Worm (Caenorhabditis elegans) whole organism, L4 larva: Measurements from ENCODE around the gene C06E7.88.

Experiments
- F10B5.3 ChIP-seq: sonication (generic microtip); optimal IDR thresholded peaks from 2 replicates; lab custom pipeline; 2016; ENCODE audit warnings: mild to moderate bottlenecking, missing genetic modification characterization, missing compliant biosample characterization
- F44E2.7 ChIP-seq: fragments of 200-800 bp; sonication (Bioruptor generic); IDR thresholded peaks from 2 replicates; pipeline ENCODE4 v2.1.2; 2022; ENCODE audit warnings: missing genetic modification characterization, missing compliant biosample characterization
- F49E8.2 ChIP-seq: sonication (generic microtip); optimal IDR thresholded peaks from 2 replicates; lab custom pipeline; 2016; ENCODE audit warnings: missing compliant biosample characterization, mild to moderate bottlenecking, missing genetic modification characterization, borderline replicate concordance
- Y105C5A.15 ChIP-seq: fragments of 200-800 bp; sonication (Bioruptor generic); IDR thresholded peaks from 2 replicates; pipeline ENCODE4 v1.3.6; 2022; ENCODE audit warnings: missing genetic modification characterization, missing compliant biosample characterization
- ZK337.2 ChIP-seq: fragments of 200-800 bp; sonication (Bioruptor generic); IDR thresholded peaks from 2 replicates; pipeline ENCODE4 v1.3.6; 2022; ENCODE audit warnings: missing genetic modification reagents, missing genetic modification characterization, missing compliant biosample characterization
- aha-1 ChIP-seq: fragments of 150-350 bp; peaks from one replicate; lab custom pipeline; 2014; ENCODE audit warnings: missing biosample characterization, missing genetic modification characterization
- attf-4 ChIP-seq: sonication (generic microtip); optimal IDR thresholded peaks from 3 replicates; lab custom pipeline; 2017; ENCODE audit warnings: missing biosample characterization, missing genetic modification characterization
- ceh-82 ChIP-seq: sonication (generic microtip); optimal IDR thresholded peaks from 2 replicates; lab custom pipeline; 2017; ENCODE audit warnings: missing biosample characterization, missing genetic modification characterization
- ces-1 ChIP-seq: fragments of 150-350 bp; sonication (generic microtip); optimal IDR thresholded peaks from 4 replicates; lab custom pipeline; 2014; ENCODE audit warnings: missing biosample characterization, missing genetic modification reagents, missing genetic modification characterization
- daf-12 ChIP-seq: fragments of 150-350 bp; optimal IDR thresholded peaks from 2 replicates; lab custom pipeline; 2014; ENCODE audit warnings: missing biosample characterization, missing genetic modification reagents, missing genetic modification characterization
- daf-16 ChIP-seq, 3 experiments: sonication (generic microtip); optimal IDR thresholded peaks; 2 replicates each; lab custom pipeline; 2016 to 2017; ENCODE audit warnings: missing genetic modification characterization in 3 of 3, missing genetic modification reagents in 3 of 3, mild to moderate bottlenecking in 2 of 3, missing compliant biosample characterization in 2 of 3, missing biosample characterization in 1 of 3, moderate library complexity in 1 of 3
- daf-8 ChIP-seq: fragments of 200-800 bp; sonication (Bioruptor generic); IDR thresholded peaks from 2 replicates; pipeline ENCODE4 v1.3.6; 2022; ENCODE audit warnings: missing genetic modification characterization, missing compliant biosample characterization
- dpl-1 ChIP-seq: fragments of 150-350 bp; optimal IDR thresholded peaks from 2 replicates; lab custom pipeline; 2014; ENCODE audit warnings: missing biosample characterization, missing genetic modification reagents, missing genetic modification characterization
- dve-1 ChIP-seq: sonication (generic microtip); optimal IDR thresholded peaks from 2 replicates; lab custom pipeline; 2017; ENCODE audit warnings: antibody characterized with exemption, mild to moderate bottlenecking, missing genetic modification characterization, missing compliant biosample characterization; ENCODE audit not compliant: insufficient read depth
- fkh-10 ChIP-seq: fragments of 150-350 bp; optimal IDR thresholded peaks from 2 replicates; lab custom pipeline; 2014; ENCODE audit warnings: missing biosample characterization, missing genetic modification reagents, missing genetic modification characterization
- fos-1 ChIP-seq: fragments of 150-350 bp; optimal IDR thresholded peaks from 2 replicates; lab custom pipeline; 2014; ENCODE audit warnings: missing biosample characterization, missing genetic modification characterization
- hif-1 ChIP-seq, 2 experiments: sonication (generic microtip); optimal IDR thresholded peaks; 2 replicates each; lab custom pipeline; 2016 to 2017; ENCODE audit warnings: missing compliant biosample characterization in 2 of 2, missing genetic modification characterization in 2 of 2, missing genetic modification reagents in 2 of 2, missing genotype in 2 of 2, mild to moderate bottlenecking in 1 of 2
- hlh-30 ChIP-seq: sonication (generic microtip); optimal IDR thresholded peaks from 2 replicates; lab custom pipeline; 2017; ENCODE audit warnings: antibody characterized with exemption, mild to moderate bottlenecking, missing genetic modification characterization, missing compliant biosample characterization; ENCODE audit not compliant: insufficient read depth
- jun-1 ChIP-seq: fragments of 150-350 bp; optimal IDR thresholded peaks from 2 replicates; lab custom pipeline; 2014; ENCODE audit warnings: missing biosample characterization, missing genetic modification reagents, missing genetic modification characterization
- lin-13 ChIP-seq: fragments of 150-350 bp; optimal IDR thresholded peaks from 2 replicates; lab custom pipeline; 2014; ENCODE audit warnings: missing biosample characterization, missing genetic modification reagents, missing genetic modification characterization
- lin-15B ChIP-seq: fragments of 150-350 bp; sonication (generic microtip); optimal IDR thresholded peaks from 3 replicates; lab custom pipeline; 2014; ENCODE audit warnings: missing biosample characterization, missing genetic modification characterization
- mxl-2 ChIP-seq: fragments of 200-800 bp; sonication (Bioruptor generic); conservative IDR thresholded peaks from 2 replicates; pipeline ENCODE4 v1.3.6; 2022; ENCODE audit warnings: missing genetic modification reagents, missing genetic modification characterization, missing compliant biosample characterization
- nhr-28 ChIP-seq: fragments of 150-350 bp; optimal IDR thresholded peaks from 2 replicates; lab custom pipeline; 2014; ENCODE audit warnings: missing biosample characterization, missing genetic modification characterization
- nhr-41 ChIP-seq: fragments of 200-800 bp; sonication (Bioruptor generic); IDR thresholded peaks from 2 replicates; pipeline ENCODE4 v1.3.6; 2022; ENCODE audit warnings: missing genetic modification reagents, missing genetic modification characterization, missing compliant biosample characterization
- nhr-76 ChIP-seq: fragments of 150-350 bp; optimal IDR thresholded peaks from 2 replicates; lab custom pipeline; 2014; ENCODE audit warnings: missing biosample characterization, missing genetic modification characterization
- nhr-77 ChIP-seq: fragments of 150-350 bp; optimal IDR thresholded peaks from 2 replicates; lab custom pipeline; 2014; ENCODE audit warnings: missing biosample characterization, missing genetic modification characterization
- sdz-12 ChIP-seq: fragments of 200-800 bp; sonication (Bioruptor generic); optimal IDR thresholded peaks from 2 replicates; lab custom pipeline; 2018; ENCODE audit warnings: mild to moderate bottlenecking, missing genetic modification characterization, missing compliant biosample characterization
- skn-1 ChIP-seq: fragments of 150-350 bp; optimal IDR thresholded peaks from 2 replicates; lab custom pipeline; 2014; ENCODE audit warnings: missing biosample characterization, missing genetic modification characterization
- snpc-1.2 ChIP-seq: fragments of 200-800 bp; sonication (Bioruptor generic); IDR thresholded peaks from 2 replicates; pipeline ENCODE4 v1.3.6; 2022; ENCODE audit warnings: missing genetic modification reagents, missing genetic modification characterization, missing compliant biosample characterization
- spr-1 ChIP-seq: sonication (generic microtip); optimal IDR thresholded peaks from 2 replicates; lab custom pipeline; 2016; ENCODE audit warnings: mild to moderate bottlenecking, missing genetic modification characterization, missing compliant biosample characterization
- spr-3 ChIP-seq: fragments of 200-800 bp; sonication (Bioruptor generic); optimal IDR thresholded peaks from 2 replicates; lab custom pipeline; 2018; ENCODE audit warnings: mild to moderate bottlenecking, missing genetic modification characterization, missing compliant biosample characterization
- tag-97 ChIP-seq: fragments of 200-800 bp; sonication (Bioruptor generic); IDR thresholded peaks from 2 replicates; pipeline ENCODE4 v1.3.6; 2022; ENCODE audit warnings: missing genetic modification characterization, missing compliant biosample characterization
- tra-1 ChIP-seq: fragments of 200-800 bp; sonication (Bioruptor generic); IDR thresholded peaks from 2 replicates; pipeline ENCODE4 v1.3.6; 2022; ENCODE audit warnings: missing genetic modification reagents, missing genetic modification characterization, missing compliant biosample characterization
- unc-130 ChIP-seq: sonication (generic microtip); optimal IDR thresholded peaks from 2 replicates; lab custom pipeline; 2016; ENCODE audit warnings: missing genetic modification reagents, missing genetic modification characterization, missing compliant biosample characterization
- unc-62 ChIP-seq, 3 experiments: fragments of 150-350 bp in 1 of 3; sonication (generic microtip); optimal IDR thresholded peaks in 2 of 3; peaks in 1 of 3; 1 replicate in 1 of 3; 2 replicates in 2 of 3; lab custom pipeline; 2014 to 2017; ENCODE audit warnings: missing biosample characterization in 3 of 3, missing genetic modification characterization in 3 of 3, missing genetic modification reagents in 3 of 3, missing genotype in 1 of 3
- zfp-2 ChIP-seq: sonication (generic microtip); optimal IDR thresholded peaks from 2 replicates; lab custom pipeline; 2016; ENCODE audit warnings: mild to moderate bottlenecking, missing genetic modification characterization, missing compliant biosample characterization
- ztf-11 ChIP-seq: fragments of 150-350 bp; optimal IDR thresholded peaks from 2 replicates; lab custom pipeline; 2014; ENCODE audit warnings: missing biosample characterization, missing genetic modification characterization

C06E7.88 gene

ce11 chrIV:5867189-5867588 lies at the start of gene C06E7.88:
TSS of gene C06E7.88 (minus strand) at chrIV:5867289.
- no peak for TF ChIP-seq ztf-11 (tag; lab: Kevin White, UChicago)
- no peak for TF ChIP-seq jun-1
- TF ChIP-seq nhr-28 (tag; lab: Kevin White, UChicago), result no peak
- no peak for TF ChIP-seq ces-1 (GFP tag; lab: Kevin White, UChicago)
- peak; percentile 25 for TF ChIP-seq aha-1
- no peak for TF ChIP-seq nhr-77 (tag; lab: Kevin White, UChicago)

- TF ChIP-seq daf-16 (GFP tag; optimal IDR thresholded peaks at IDR 0.05; lab: Kevin White, UChicago), result no peak
- no peak for TF ChIP-seq daf-16 (tag; optimal IDR thresholded peaks at IDR 0.05; lab: Kevin White, UChicago)
- no peak for TF ChIP-seq F44E2.7 (GFP tag; lab: Robert Waterston, UW)
- TF ChIP-seq fkh-10 (GFP tag; lab: Kevin White, UChicago), result peak; percentile 90
- TF ChIP-seq dpl-1, result no peak
- peak; percentile 64 for TF ChIP-seq ces-1 (GFP tag; lab: Kevin White, UChicago)
- no peak for TF ChIP-seq spr-1 (tag; lab: Kevin White, UChicago)
- no peak for TF ChIP-seq F10B5.3 (tag; lab: Kevin White, UChicago)
- peak; percentile 66 for TF ChIP-seq aha-1
- no peak for TF ChIP-seq F49E8.2
Observed at ce11 chrIV:5915152-5915551, 48.1 kb upstream of the C06E7.88 start.

- TF ChIP-seq sdz-12 (GFP tag; lab: Kevin White, UChicago) (no peak), mxl-2 (GFP tag; lab: Robert Waterston, UW) (no peak), tag-97 (GFP tag; lab: Robert Waterston, UW) (no peak), ceh-82 (tag; lab: Kevin White, UChicago) (no peak), hif-1 (tag; optimal IDR thresholded peaks at IDR 0.05; lab: Kevin White, UChicago) (no peak), unc-130 (GFP tag; lab: Kevin White, UChicago) (no peak), zfp-2 (tag; lab: Kevin White, UChicago) (no peak), daf-12 (tag; lab: Kevin White, UChicago) (no peak), lin-13 (no peak)
- TF ChIP-seq, all 104 proteins: peak for 0
Observed at ce11 chrIV:5903305-5903778, 36.3 kb upstream of the C06E7.88 start, which contains the start of gene H04M03.12. TSS of gene H04M03.12 (minus strand) at chrIV:5903355.

ce11 chrIV:5902730-5903129 lies 35.6 kb upstream of the C06E7.88 start:
- no peak for TF ChIP-seq skn-1 (tag; lab: Kevin White, UChicago)
- no peak for TF ChIP-seq attf-4 (tag; lab: Kevin White, UChicago)
- no peak for TF ChIP-seq ZK337.2 (GFP tag; lab: Robert Waterston, UW)
- TF ChIP-seq nhr-76, result no peak
- TF ChIP-seq nhr-41 (GFP tag; lab: Robert Waterston, UW), result no peak
- TF ChIP-seq ces-1 (GFP tag; lab: Kevin White, UChicago), result peak; percentile 75
- TF ChIP-seq, all 104 proteins: peak for 1

DNA sequence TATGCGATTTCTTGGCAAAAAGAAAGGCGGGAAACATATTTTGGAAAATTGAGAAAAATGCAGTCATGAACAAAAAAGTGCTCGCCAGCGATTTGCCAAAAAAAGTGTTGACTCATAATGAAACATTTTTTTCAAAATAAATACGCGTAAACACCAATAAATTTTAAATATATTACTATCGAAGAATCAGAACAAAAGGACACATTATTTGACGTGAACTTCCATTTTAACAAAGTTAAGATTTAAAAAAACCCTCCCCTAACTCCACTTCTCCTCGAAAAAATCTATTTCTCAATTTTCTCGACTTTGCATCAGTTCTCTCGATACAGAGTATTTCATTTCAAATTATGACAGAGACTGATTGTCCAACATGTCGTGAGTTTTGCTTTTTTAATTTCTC lies 29.3 kb upstream of the C06E7.88 start, which contains the start of gene pck-3:
TSS of gene pck-3 (plus strand) at position 301 of the 400 bp plus-strand sequence.
- TF ChIP-seq unc-62 (GFP tag; optimal IDR thresholded peaks at IDR 0.05 in 1 of 2; lab: Kevin White, UChicago) (no peak), unc-62 (tag; optimal IDR thresholded peaks at IDR 0.05; lab: Kevin White, UChicago) (no peak), spr-3 (GFP tag; lab: Kevin White, UChicago) (no peak), daf-8 (GFP tag; lab: Robert Waterston, UW) (no peak), hlh-30 (tag; lab: Kevin White, UChicago) (no peak), aha-1 (no peak), dve-1 (tag; lab: Kevin White, UChicago) (no peak), Y105C5A.15 (GFP tag; lab: Robert Waterston, UW) (no peak), tra-1 (GFP tag; lab: Robert Waterston, UW) (no peak), fos-1 (tag; lab: Kevin White, UChicago) (no peak), zfp-2 (tag; lab: Kevin White, UChicago) (no peak), lin-15B (tag; lab: Kevin White, UChicago) (no peak), snpc-1.2 (GFP tag; lab: Robert Waterston, UW) (no peak)
